Worm (Caenorhabditis elegans) whole organism, L3 larva: ENCODE results near the gene col-138.

Source experiments
- elt-2 ChIP-seq: sonication (generic microtip); optimal IDR thresholded peaks from 2 replicates; lab custom pipeline; 2016; ENCODE audit warnings: missing genetic modification reagents, mild to moderate bottlenecking, missing genetic modification characterization, missing compliant biosample characterization
- fkh-2 ChIP-seq: fragments of 150-350 bp; optimal IDR thresholded peaks from 2 replicates; lab custom pipeline; 2014; ENCODE audit warnings: missing biosample characterization, missing genetic modification reagents, missing genetic modification characterization
- mdl-1 ChIP-seq: fragments of 150-350 bp; optimal IDR thresholded peaks from 2 replicates; lab custom pipeline; 2014; ENCODE audit warnings: missing biosample characterization, missing genetic modification characterization
- nhr-11 ChIP-seq: fragments of 150-350 bp; optimal IDR thresholded peaks from 2 replicates; lab custom pipeline; 2014; ENCODE audit warnings: missing biosample characterization, missing genetic modification characterization
- nhr-77 ChIP-seq: fragments of 150-350 bp; optimal IDR thresholded peaks from 2 replicates; lab custom pipeline; 2014; ENCODE audit warnings: missing biosample characterization, missing genetic modification characterization
- pha-4 ChIP-seq: fragments of 150-350 bp; optimal IDR thresholded peaks from 2 replicates; lab custom pipeline; 2014; ENCODE audit warnings: missing biosample characterization, missing genetic modification reagents, missing genetic modification characterization
- pqm-1 ChIP-seq: fragments of 150-350 bp; optimal IDR thresholded peaks from 2 replicates; lab custom pipeline; 2017; ENCODE audit warnings: missing biosample characterization, missing genetic modification characterization, inconsistent platforms
- snpc-4 ChIP-seq: fragments of 150-350 bp; optimal IDR thresholded peaks from 2 replicates; lab custom pipeline; 2014; ENCODE audit warnings: missing biosample characterization, missing genetic modification characterization
- unc-39 ChIP-seq: sonication (generic microtip); optimal IDR thresholded peaks from 4 replicates; lab custom pipeline; 2017; ENCODE audit warnings: missing biosample characterization, missing genetic modification characterization
- unc-62 ChIP-seq: fragments of 150-350 bp; sonication (generic microtip); optimal IDR thresholded peaks from 4 replicates; lab custom pipeline; 2014; ENCODE audit warnings: missing biosample characterization, missing genetic modification reagents, missing genetic modification characterization
- ztf-4 ChIP-seq: fragments of 150-350 bp; optimal IDR thresholded peaks from 2 replicates; lab custom pipeline; 2014; ENCODE audit warnings: missing biosample characterization, missing genetic modification characterization

DNA sequence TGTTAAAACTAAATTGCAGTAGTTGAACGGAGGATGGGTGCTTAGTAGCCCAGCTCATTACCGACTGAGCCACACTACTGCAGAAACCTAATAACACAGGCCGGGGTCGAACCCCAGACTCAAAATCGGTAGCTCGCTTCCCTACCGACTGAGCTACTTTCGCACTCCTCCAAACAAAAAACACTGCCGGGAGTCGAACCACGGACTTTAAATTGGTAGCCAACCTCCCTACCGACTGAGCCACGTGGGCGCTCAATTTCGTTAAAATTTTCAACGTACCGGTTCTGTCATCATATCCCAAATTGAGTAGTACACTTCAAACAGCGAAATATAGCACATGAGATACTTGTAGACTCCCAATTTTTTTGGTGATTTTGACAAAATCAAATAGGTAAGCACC, 33.1 kb downstream of the col-138 start:
- TF ChIP-seq elt-2 (no peak), nhr-11 (no peak), unc-62 (GFP tag; lab: Kevin White, UChicago) (no peak), pqm-1 (tag; lab: Kevin White, UChicago) (no peak), fkh-2 (tag; lab: Kevin White, UChicago) (no peak), unc-39 (tag; lab: Kevin White, UChicago) (no peak), ztf-4 (tag; lab: Kevin White, UChicago) (no peak), snpc-4 (no peak), pha-4 (tag; lab: Kevin White, UChicago) (no peak), mdl-1 (no peak), nhr-77 (tag; lab: Kevin White, UChicago) (no peak)
